Fruit fly (Drosophila melanogaster) whole organism, embryonic: Measurements from ENCODE around the gene Kaz1-ORFB.

Source experiments
- BEAF-32 ChIP-seq: fragments of 200-800 bp; sonication (Bioruptor generic); optimal IDR thresholded peaks from 3 replicates; lab custom pipeline; 2017; ENCODE audit warnings: missing biosample characterization, missing genetic modification characterization, mild to moderate bottlenecking, moderate library complexity, missing genetic modification reagents
- CG10959 ChIP-seq: fragments of 200-800 bp; sonication (Bioruptor generic); IDR thresholded peaks from 2 replicates; pipeline ENCODE4 v1.3.6; 2022; ENCODE audit warnings: missing biosample characterization, missing genetic modification characterization
- CG10979 ChIP-seq: fragments of 200-800 bp; sonication (Bioruptor generic); optimal IDR thresholded peaks from 2 replicates; lab custom pipeline; 2018; ENCODE audit warnings: missing biosample characterization, mild to moderate bottlenecking, missing genetic modification characterization, moderate library complexity
- CG11723 ChIP-seq: fragments of 200-800 bp; sonication (Bioruptor generic); optimal IDR thresholded peaks from 2 replicates; lab custom pipeline; 2017; ENCODE audit warnings: missing biosample characterization, mild to moderate bottlenecking, missing genetic modification characterization
- CG12236 ChIP-seq: fragments of 200-800 bp; sonication (Bioruptor generic); optimal IDR thresholded peaks from 2 replicates; lab custom pipeline; 2016; ENCODE audit warnings: missing biosample characterization, missing genetic modification characterization
- CG12299 ChIP-seq: fragments of 200-800 bp; sonication (Bioruptor generic); optimal IDR thresholded peaks from 2 replicates; lab custom pipeline; 2018; ENCODE audit warnings: missing biosample characterization, mild to moderate bottlenecking, missing genetic modification characterization
- CG13287 ChIP-seq: fragments of 200-800 bp; sonication (Bioruptor generic); IDR thresholded peaks from 2 replicates; pipeline ENCODE4 v1.3.6; 2022; ENCODE audit warnings: missing biosample characterization, missing genetic modification characterization; ENCODE audit not compliant: partially characterized antibody
- CG13775 ChIP-seq: fragments of 200-800 bp; sonication (Bioruptor generic); optimal IDR thresholded peaks from 3 replicates; lab custom pipeline; 2017; ENCODE audit warnings: missing biosample characterization, mild to moderate bottlenecking, missing genetic modification characterization
- CG15011 ChIP-seq: fragments of 200-800 bp; sonication (Bioruptor generic); optimal IDR thresholded peaks from 3 replicates; lab custom pipeline; 2018; ENCODE audit warnings: missing biosample characterization, mild to moderate bottlenecking, missing genetic modification characterization
- CG15601 ChIP-seq: fragments of 200-800 bp; sonication (Bioruptor generic); optimal IDR thresholded peaks from 3 replicates; lab custom pipeline; 2019; ENCODE audit warnings: missing biosample characterization, mild to moderate bottlenecking, missing genetic modification characterization, moderate library complexity
- CG17912 ChIP-seq: fragments of 200-800 bp; sonication (Bioruptor generic); optimal IDR thresholded peaks from 2 replicates; lab custom pipeline; 2018; ENCODE audit warnings: missing biosample characterization, mild to moderate bottlenecking, missing genetic modification characterization
- CG18262 ChIP-seq: fragments of 200-800 bp; optimal IDR thresholded peaks from 3 replicates; lab custom pipeline; 2019; ENCODE audit warnings: missing biosample characterization, mild to moderate bottlenecking, missing genetic modification characterization, moderate library complexity
- CG3726 ChIP-seq: fragments of 200-800 bp; sonication (Bioruptor generic); IDR thresholded peaks from 3 replicates; pipeline ENCODE4, ENCODE4 v1.3.6; 2022; ENCODE audit warnings: missing biosample characterization, missing genetic modification characterization
- CG42726 ChIP-seq: fragments of 200-800 bp; sonication (Bioruptor generic); IDR thresholded peaks from 2 replicates; pipeline ENCODE4 v1.3.6; 2022; ENCODE audit warnings: missing biosample characterization, missing genetic modification characterization; ENCODE audit not compliant: partially characterized antibody
- CG5953 ChIP-seq: fragments of 200-800 bp; sonication (Bioruptor generic); IDR thresholded peaks from 2 replicates; pipeline ENCODE4 v1.3.6; 2022; ENCODE audit warnings: missing biosample characterization, missing genetic modification characterization
- CG6689 ChIP-seq: fragments of 200-800 bp; sonication (Bioruptor generic); IDR thresholded peaks from 2 replicates; pipeline ENCODE4 v1.3.6; 2022; ENCODE audit warnings: missing biosample characterization, missing genetic modification characterization
- CG7786 ChIP-seq: fragments of 200-800 bp; sonication (Bioruptor generic); optimal IDR thresholded peaks from 2 replicates; lab custom pipeline; 2016; ENCODE audit warnings: missing biosample characterization, missing genetic modification characterization
- CG7839 ChIP-seq: fragments of 200-800 bp; sonication (Bioruptor generic); optimal IDR thresholded peaks from 3 replicates; lab custom pipeline; 2018; ENCODE audit warnings: missing biosample characterization, mild to moderate bottlenecking, missing genetic modification characterization, moderate library complexity
- CG7928 ChIP-seq: fragments of 200-800 bp; sonication (Bioruptor generic); optimal IDR thresholded peaks from 2 replicates; lab custom pipeline; 2017; ENCODE audit warnings: missing biosample characterization, mild to moderate bottlenecking, missing genetic modification characterization
- CG8944 ChIP-seq: fragments of 200-800 bp; sonication (Bioruptor generic); optimal IDR thresholded peaks from 3 replicates; lab custom pipeline; 2016; ENCODE audit warnings: missing biosample characterization, missing genetic modification characterization
- CG9876 ChIP-seq: fragments of 200-800 bp; sonication (Bioruptor generic); optimal IDR thresholded peaks from 2 replicates; lab custom pipeline; 2016; ENCODE audit warnings: missing biosample characterization, missing genetic modification characterization
- Chrac-16 ChIP-seq: fragments of 200-800 bp; sonication (Bioruptor generic); optimal IDR thresholded peaks from 3 replicates; lab custom pipeline; 2016; ENCODE audit warnings: missing biosample characterization, missing genetic modification characterization
- E2f2 ChIP-seq: fragments of 200-800 bp; sonication (Bioruptor generic); IDR thresholded peaks from 2 replicates; pipeline ENCODE4 v1.3.6; 2022; ENCODE audit warnings: missing biosample characterization, missing genetic modification characterization
- HLH54F ChIP-seq: fragments of 200-800 bp; sonication (Bioruptor generic); optimal IDR thresholded peaks from 3 replicates; lab custom pipeline; 2016; ENCODE audit warnings: missing biosample characterization, missing genetic modification characterization
- Jarid2 ChIP-seq: fragments of 200-800 bp; sonication (Bioruptor generic); optimal IDR thresholded peaks from 3 replicates; lab custom pipeline; 2017; ENCODE audit warnings: mild to moderate bottlenecking, missing biosample characterization, missing genetic modification reagents, missing genetic modification characterization
- MBD-R2 ChIP-seq: fragments of 200-800 bp; sonication (Bioruptor generic); IDR thresholded peaks from 2 replicates; pipeline ENCODE4 v1.3.6; 2022; ENCODE audit warnings: missing biosample characterization, missing genetic modification characterization
- Nf-YC ChIP-seq: fragments of 200-800 bp; optimal IDR thresholded peaks from 3 replicates; lab custom pipeline; 2019; ENCODE audit warnings: missing biosample characterization, mild to moderate bottlenecking, missing genetic modification characterization, moderate library complexity
- Six4 ChIP-seq: fragments of 200-800 bp; sonication (Bioruptor generic); optimal IDR thresholded peaks from 2 replicates; lab custom pipeline; 2016; ENCODE audit warnings: missing biosample characterization, missing genetic modification characterization
- ara ChIP-seq: fragments of 200-800 bp; sonication (Bioruptor generic); IDR thresholded peaks from 2 replicates; pipeline ENCODE4 v1.3.6; 2022; ENCODE audit warnings: missing biosample characterization, missing genetic modification characterization
- bab2 ChIP-seq: fragments of 200-800 bp; sonication (Bioruptor generic); optimal IDR thresholded peaks from 2 replicates; lab custom pipeline; 2016; ENCODE audit warnings: missing biosample characterization, missing genetic modification characterization
- cato ChIP-seq: fragments of 200-800 bp; sonication (Bioruptor generic); optimal IDR thresholded peaks from 2 replicates; lab custom pipeline; 2016; ENCODE audit warnings: missing biosample characterization, missing genetic modification characterization, borderline replicate concordance
- crp ChIP-seq, 2 experiments: fragments of 200-800 bp; sonication (Bioruptor generic); optimal IDR thresholded peaks; 2 replicates in 1 of 2; 3 replicates in 1 of 2; lab custom pipeline; 2017; ENCODE audit warnings: missing biosample characterization in 2 of 2, missing genetic modification characterization in 2 of 2, mild to moderate bottlenecking in 1 of 2, moderate library complexity in 1 of 2
- da ChIP-seq: fragments of 200-800 bp; sonication (Bioruptor generic); optimal IDR thresholded peaks from 2 replicates; lab custom pipeline; 2016; ENCODE audit warnings: missing biosample characterization, missing genetic modification characterization
- disco-r ChIP-seq: fragments of 200-800 bp; sonication (Bioruptor generic); optimal IDR thresholded peaks from 2 replicates; lab custom pipeline; 2016; ENCODE audit warnings: missing biosample characterization, missing genetic modification characterization
- emc ChIP-seq: fragments of 200-800 bp; sonication (Bioruptor generic); optimal IDR thresholded peaks from 2 replicates; lab custom pipeline; 2016; ENCODE audit warnings: missing biosample characterization, missing genetic modification characterization
- ewg ChIP-seq: fragments of 200-800 bp; sonication (Bioruptor generic); optimal IDR thresholded peaks from 3 replicates; lab custom pipeline; 2017; ENCODE audit warnings: mild to moderate bottlenecking, missing biosample characterization, missing genetic modification reagents, missing genetic modification characterization
- ken ChIP-seq: fragments of 200-800 bp; sonication (Bioruptor generic); IDR thresholded peaks from 3 replicates; pipeline ENCODE4 v1.3.6; 2022; ENCODE audit warnings: missing biosample characterization, missing genetic modification characterization
- lov ChIP-seq, 2 experiments: fragments of 200-800 bp in 1 of 2; fragments of >200 bp in 1 of 2; sonication (Bioruptor generic) in 1 of 2; IDR thresholded peaks in 1 of 2; optimal IDR thresholded peaks in 1 of 2; 2 replicates in 1 of 2; 3 replicates in 1 of 2; pipeline versions ENCODE4 v1.3.6 to Lab custom; 2017 to 2022; ENCODE audit warnings: missing biosample characterization in 1 of 2, missing genetic modification characterization in 1 of 2
- oc ChIP-seq: fragments of 200-800 bp; sonication (Bioruptor generic); optimal IDR thresholded peaks from 2 replicates; lab custom pipeline; 2018; ENCODE audit warnings: missing biosample characterization, mild to moderate bottlenecking, missing genetic modification characterization, moderate library complexity
- org-1 ChIP-seq: fragments of 200-800 bp; sonication (Bioruptor generic); optimal IDR thresholded peaks from 2 replicates; lab custom pipeline; 2017; ENCODE audit warnings: missing biosample characterization, missing genetic modification characterization
- pfk ChIP-seq: fragments of 200-800 bp; sonication (Bioruptor generic); optimal IDR thresholded peaks from 2 replicates; lab custom pipeline; 2018; ENCODE audit warnings: missing biosample characterization, mild to moderate bottlenecking, missing genetic modification characterization, moderate library complexity
- shn ChIP-seq: fragments of 200-800 bp; sonication (Bioruptor generic); optimal IDR thresholded peaks from 3 replicates; lab custom pipeline; 2016; ENCODE audit warnings: missing biosample characterization, missing genetic modification characterization
- sisA ChIP-seq: fragments of 200-800 bp; sonication (Bioruptor generic); IDR thresholded peaks from 2 replicates; pipeline ENCODE4 v1.3.6; 2022; ENCODE audit warnings: missing biosample characterization, missing genetic modification characterization
- slou ChIP-seq: fragments of 200-800 bp; sonication (Bioruptor generic); optimal IDR thresholded peaks from 3 replicates; lab custom pipeline; 2016; ENCODE audit warnings: missing biosample characterization, missing genetic modification characterization
- tna ChIP-seq: fragments of 200-800 bp; sonication (Bioruptor generic); IDR thresholded peaks from 2 replicates; pipeline ENCODE4 v1.3.6; 2022; ENCODE audit warnings: missing biosample characterization, missing genetic modification characterization; ENCODE audit not compliant: partially characterized antibody
- usp ChIP-seq: fragments of >200 bp; optimal IDR thresholded peaks from 2 replicates; lab custom pipeline; 2017; ENCODE audit warnings: missing biosample characterization, missing genetic modification characterization
- zen2 ChIP-seq: fragments of 200-800 bp; sonication (Bioruptor generic); IDR thresholded peaks from 3 replicates; pipeline ENCODE4 v1.3.6; 2022; ENCODE audit warnings: missing biosample characterization, missing genetic modification characterization; ENCODE audit not compliant: partially characterized antibody

Gene Kaz1-ORFB

dm6 chr3L:223019-223902 lies 6.8 kb downstream of the Kaz1-ORFB start, which contains the start of the genes pyx and CG33229 (continued):
- TF ChIP-seq da = peak; percentile 61
- TF ChIP-seq Six4 = peak; percentile 78
- TF ChIP-seq CG17912 (GFP tag; lab: Kevin White, UChicago) = peak; percentile 67
- no peak for TF ChIP-seq CG42726 (GFP tag; lab: Robert Waterston, UW)
- TF ChIP-seq ewg = peak; percentile 66
- TF ChIP-seq CG13287 (GFP tag; lab: Robert Waterston, UW) = peak; percentile 28; the same call in 1 of the 2 replicates
- TF ChIP-seq CG12299 (tag; lab: Kevin White, UChicago) = peak; percentile 35
- TF ChIP-seq cato (GFP tag; lab: Kevin White, UChicago) = peak; percentile 76
- TF ChIP-seq shn (GFP tag; lab: Kevin White, UChicago) = peak; percentile 78
- TF ChIP-seq lov (optimal IDR thresholded peaks at IDR 0.05; lab: Kevin White, UChicago) = no peak
- TF ChIP-seq lov (GFP tag; IDR thresholded peaks at IDR 0.05; lab: Robert Waterston, UW) = no peak
- peak; percentile 78 for TF ChIP-seq CG9876 (GFP tag; lab: Kevin White, UChicago)
- TF ChIP-seq CG12236 (GFP tag; lab: Kevin White, UChicago) = no peak
- peak; percentile 81 for TF ChIP-seq CG8944
- peak in 1 of 2 experiments; percentile 30 for TF ChIP-seq crp (GFP tag; optimal IDR thresholded peaks at IDR 0.05; lab: Kevin White, UChicago)
- peak; percentile 92 for TF ChIP-seq CG7928 (GFP tag; lab: Kevin White, UChicago)
- peak; percentile 87 for TF ChIP-seq CG7839 (tag; lab: Kevin White, UChicago)
- peak; percentile 80; the same call in 1 of the 2 replicates for TF ChIP-seq CG6689 (GFP tag; lab: Robert Waterston, UW)
- TF ChIP-seq org-1 (GFP tag; lab: Kevin White, UChicago) = peak; percentile 64
- TF ChIP-seq disco-r (GFP tag; lab: Kevin White, UChicago) = peak; percentile 75
- TF ChIP-seq sisA (GFP tag; lab: Robert Waterston, UW) = peak; percentile 79
- peak; percentile 37 for TF ChIP-seq BEAF-32 (GFP tag; lab: Kevin White, UChicago)
- peak; percentile 72 for TF ChIP-seq oc
- peak; percentile 76 for TF ChIP-seq slou (GFP tag; lab: Kevin White, UChicago)
- TF ChIP-seq E2f2 (GFP tag; lab: Robert Waterston, UW) = peak; percentile 93
- TF ChIP-seq Nf-YC (tag; lab: Kevin White, UChicago) = peak; percentile 81
- peak; percentile 57 for TF ChIP-seq CG15011
- TF ChIP-seq tna (GFP tag; lab: Robert Waterston, UW) = no peak; the same call in 1 of the 2 replicates
- peak; percentile 90 for TF ChIP-seq CG13775 (GFP tag; lab: Kevin White, UChicago)
- peak; percentile 94 for TF ChIP-seq HLH54F (GFP tag; lab: Kevin White, UChicago)
- peak; percentile 84 for TF ChIP-seq CG18262
- peak; percentile 62 for TF ChIP-seq ken
- TF ChIP-seq pfk (GFP tag; lab: Kevin White, UChicago) = no peak
- peak; percentile 73 for TF ChIP-seq CG10979 (tag; lab: Kevin White, UChicago)
- TF ChIP-seq Jarid2 (GFP tag; lab: Kevin White, UChicago) = peak; percentile 27
- TF ChIP-seq Chrac-16 = peak; percentile 89
- peak; percentile 83 for TF ChIP-seq CG7786 (GFP tag; lab: Kevin White, UChicago)
- TF ChIP-seq bab2 (GFP tag; lab: Kevin White, UChicago) = peak; percentile 87
- TF ChIP-seq CG10959 (GFP tag; lab: Robert Waterston, UW) = 0 out of 2 replicates have a peak, but pooled peaks have one; percentile 21
- peak; percentile 57 for TF ChIP-seq emc
- no peak for TF ChIP-seq zen2 (GFP tag; lab: Robert Waterston, UW)
- TF ChIP-seq CG11723 (GFP tag; lab: Kevin White, UChicago) = peak; percentile 62
- peak; percentile 70 for TF ChIP-seq CG15601 (tag; lab: Kevin White, UChicago)
- TF ChIP-seq CG5953 (GFP tag; lab: Robert Waterston, UW) = peak; percentile 69
- TF ChIP-seq CG3726 (GFP tag; lab: Robert Waterston, UW) = 0 out of 3 replicates have a peak, but pooled peaks have one; percentile 56
- peak; percentile 58 for TF ChIP-seq ara (GFP tag; lab: Robert Waterston, UW)
- TF ChIP-seq usp (GFP tag; lab: Kevin White, UChicago) = no peak
- TF ChIP-seq MBD-R2 (GFP tag; lab: Robert Waterston, UW) = peak; percentile 51; the same call in 1 of the 2 replicates
